Worm (Caenorhabditis elegans) whole organism, L4 larva: Measurements from ENCODE around the gene clec-62.

Source experiments
- R02D3.7 ChIP-seq: fragments of 150-350 bp; sonication (generic microtip); optimal IDR thresholded peaks from 3 replicates; lab custom pipeline; 2014; ENCODE audit warnings: missing biosample characterization, missing genetic modification characterization
- daf-12 ChIP-seq: fragments of 150-350 bp; optimal IDR thresholded peaks from 2 replicates; lab custom pipeline; 2014; ENCODE audit warnings: missing biosample characterization, missing genetic modification reagents, missing genetic modification characterization
- fkh-10 ChIP-seq: fragments of 150-350 bp; optimal IDR thresholded peaks from 2 replicates; lab custom pipeline; 2014; ENCODE audit warnings: missing biosample characterization, missing genetic modification reagents, missing genetic modification characterization
- mxl-2 ChIP-seq: fragments of 200-800 bp; sonication (Bioruptor generic); conservative IDR thresholded peaks from 2 replicates; pipeline ENCODE4 v1.3.6; 2022; ENCODE audit warnings: missing genetic modification reagents, missing genetic modification characterization, missing compliant biosample characterization
- nhr-237 ChIP-seq: sonication (generic microtip); optimal IDR thresholded peaks from 2 replicates; lab custom pipeline; 2017; ENCODE audit warnings: missing biosample characterization, missing genetic modification characterization
- nhr-25 ChIP-seq: sonication (generic microtip); optimal IDR thresholded peaks from 2 replicates; lab custom pipeline; 2017; ENCODE audit warnings: missing genetic modification characterization, mild to moderate bottlenecking, missing compliant biosample characterization, antibody characterized with exemption, moderate library complexity, borderline replicate concordance; ENCODE audit not compliant: insufficient read depth
- pqm-1 ChIP-seq: sonication (generic microtip); optimal IDR thresholded peaks from 2 replicates; lab custom pipeline; 2017; ENCODE audit warnings: missing biosample characterization, missing genetic modification characterization
- zfp-3 ChIP-seq: fragments of 200-800 bp; sonication (Bioruptor generic); conservative IDR thresholded peaks from 2 replicates; pipeline ENCODE4 v1.3.6; 2022; ENCODE audit warnings: missing genetic modification reagents, missing genetic modification characterization, missing compliant biosample characterization

- no peak for TF ChIP-seq R02D3.7
- TF ChIP-seq fkh-10 (GFP tag; lab: Kevin White, UChicago): no peak
- TF ChIP-seq mxl-2 (GFP tag; lab: Robert Waterston, UW): no peak
- TF ChIP-seq daf-12 (tag; lab: Kevin White, UChicago): no peak
- TF ChIP-seq nhr-25 (tag; lab: Kevin White, UChicago): no peak
- TF ChIP-seq zfp-3: no peak
- TF ChIP-seq nhr-237 (tag; lab: Kevin White, UChicago): no peak
- TF ChIP-seq pqm-1 (tag; lab: Kevin White, UChicago): no peak
These were observed 14.5 kb downstream of the clec-62 start, which contains the start of gene F35C5.1 for ce11 chrII:12880406-12880805.
